Worm (Caenorhabditis elegans): Measurements from ENCODE around the gene srv-28.

DNA sequence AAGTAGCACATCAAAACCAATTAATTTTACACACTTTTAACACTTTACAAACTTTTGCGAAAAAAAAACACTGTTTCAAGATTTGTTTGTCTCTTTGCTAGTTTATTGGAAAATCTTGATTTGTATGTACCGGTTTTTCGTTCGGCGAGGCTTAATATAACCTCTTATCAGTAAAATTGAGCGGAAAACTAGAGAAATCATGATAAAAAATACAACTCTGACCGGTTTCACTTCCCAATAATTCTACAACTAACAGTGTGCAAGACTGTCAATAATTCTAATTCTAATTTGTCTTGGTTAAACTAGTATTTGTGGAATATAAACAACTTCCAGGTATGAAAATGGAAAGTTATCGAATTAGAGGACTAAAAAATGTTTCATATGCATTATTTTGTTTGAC is 41.3 kb downstream of the srv-28 start, which contains the start of gene C49A9.3:
- TF ChIP-seq nhr-11 (tag; optimal IDR thresholded peaks at IDR 0.05) (no peak), nhr-25 (tag; optimal IDR thresholded peaks at IDR 0.05; ENCODE audit: borderline replicate concordance, insufficient read depth) (no peak), lin-15B (tag; optimal IDR thresholded peaks at IDR 0.05) (no peak), ZK337.2 (GFP tag; IDR thresholded peaks at IDR 0.05) (no peak), unc-62 (GFP tag; optimal IDR thresholded peaks at IDR 0.05 in 1 of 2) (no peak), unc-62 (tag; optimal IDR thresholded peaks at IDR 0.05) (no peak), dmd-9 (GFP tag; IDR thresholded peaks at IDR 0.05) (no peak), ama-1 (optimal IDR thresholded peaks at IDR 0.05) (no peak), ZK546.5 (tag; optimal IDR thresholded peaks at IDR 0.05) (no peak), zag-1 (tag; optimal IDR thresholded peaks at IDR 0.05) (no peak)
